Worm (Caenorhabditis elegans) whole organism, L2 larva: ENCODE data around the gene E01G4.5.

Source experiments
- C34F6.9 ChIP-seq: fragments of 150-350 bp; optimal IDR thresholded peaks from 2 replicates; lab custom pipeline; 2014; ENCODE audit warnings: missing biosample characterization, missing genetic modification characterization
- F13H6.1 ChIP-seq: sonication (generic microtip); optimal IDR thresholded peaks from 2 replicates; lab custom pipeline; 2016; ENCODE audit warnings: missing genetic modification characterization, missing compliant biosample characterization
- R02D3.7 ChIP-seq: fragments of 150-350 bp; optimal IDR thresholded peaks from 2 replicates; lab custom pipeline; 2014; ENCODE audit warnings: missing biosample characterization, missing genetic modification characterization
- ZK546.5 ChIP-seq: sonication (generic microtip); optimal IDR thresholded peaks from 2 replicates; lab custom pipeline; 2017; ENCODE audit warnings: missing biosample characterization, missing genetic modification characterization
- alr-1 ChIP-seq: fragments of 150-350 bp; optimal IDR thresholded peaks from 2 replicates; lab custom pipeline; 2014; ENCODE audit warnings: missing biosample characterization, missing genetic modification characterization
- aly-2 ChIP-seq: fragments of 150-350 bp; optimal IDR thresholded peaks from 2 replicates; lab custom pipeline; 2014; ENCODE audit warnings: missing biosample characterization, missing genetic modification characterization
- ama-1 ChIP-seq: fragments of 150-350 bp; optimal IDR thresholded peaks from 2 replicates; lab custom pipeline; 2018; ENCODE audit warnings: inconsistent platforms
- ceh-82 ChIP-seq: fragments of 150-350 bp; optimal IDR thresholded peaks from 2 replicates; lab custom pipeline; 2014; ENCODE audit warnings: missing biosample characterization, missing genetic modification characterization
- crh-2 ChIP-seq: sonication (generic microtip); optimal IDR thresholded peaks from 2 replicates; lab custom pipeline; 2017; ENCODE audit warnings: missing biosample characterization, missing genetic modification characterization
- dmd-4 ChIP-seq: sonication (generic microtip); optimal IDR thresholded peaks from 2 replicates; lab custom pipeline; 2017; ENCODE audit warnings: missing biosample characterization, missing genetic modification characterization
- egl-27 ChIP-seq: sonication (generic microtip); optimal IDR thresholded peaks from 3 replicates; lab custom pipeline; 2017; ENCODE audit warnings: missing biosample characterization, missing genetic modification reagents, missing genetic modification characterization
- elt-3 ChIP-seq: sonication (generic microtip); optimal IDR thresholded peaks from 2 replicates; lab custom pipeline; 2017; ENCODE audit warnings: missing biosample characterization, missing genetic modification characterization
- fos-1 ChIP-seq: fragments of 150-350 bp; optimal IDR thresholded peaks from 2 replicates; lab custom pipeline; 2014; ENCODE audit warnings: missing biosample characterization, missing genetic modification characterization
- gmeb-1 ChIP-seq: fragments of 150-350 bp; optimal IDR thresholded peaks from 2 replicates; lab custom pipeline; 2014; ENCODE audit warnings: missing biosample characterization, missing genetic modification characterization
- lin-11 ChIP-seq: fragments of 150-350 bp; sonication (generic microtip); optimal IDR thresholded peaks from 2 replicates; lab custom pipeline; 2014; ENCODE audit warnings: missing biosample characterization, missing genetic modification characterization, inconsistent platforms, mixed read lengths
- lin-13 ChIP-seq: fragments of 150-350 bp; optimal IDR thresholded peaks from 2 replicates; lab custom pipeline; 2014; ENCODE audit warnings: missing biosample characterization, missing genetic modification reagents, missing genetic modification characterization
- lin-39 ChIP-seq: fragments of 150-350 bp; optimal IDR thresholded peaks from 2 replicates; lab custom pipeline; 2014; ENCODE audit warnings: missing biosample characterization, missing genetic modification reagents, missing genetic modification characterization
- lsy-2 ChIP-seq, 2 experiments: fragments of 150-350 bp in 1 of 2; sonication (generic microtip) in 1 of 2; optimal IDR thresholded peaks; 2 replicates each; lab custom pipeline; 2014 to 2017; ENCODE audit warnings: missing biosample characterization in 2 of 2, missing genetic modification characterization in 2 of 2
- mab-5 ChIP-seq: fragments of 150-350 bp; optimal IDR thresholded peaks from 2 replicates; lab custom pipeline; 2014; ENCODE audit warnings: missing biosample characterization, missing genetic modification characterization
- mbf-1 ChIP-seq: sonication (generic microtip); optimal IDR thresholded peaks from 2 replicates; lab custom pipeline; 2017; ENCODE audit warnings: missing biosample characterization, missing genetic modification characterization
- mdl-1 ChIP-seq, 2 experiments: fragments of 150-350 bp in 1 of 2; sonication (generic microtip) in 1 of 2; optimal IDR thresholded peaks; 2 replicates each; lab custom pipeline; 2017; ENCODE audit warnings: missing biosample characterization in 2 of 2, missing genetic modification characterization in 2 of 2
- nhr-10 ChIP-seq: sonication (generic microtip); optimal IDR thresholded peaks from 2 replicates; lab custom pipeline; 2017; ENCODE audit warnings: missing biosample characterization, missing genetic modification characterization
- nhr-11 ChIP-seq: fragments of 150-350 bp; optimal IDR thresholded peaks from 2 replicates; lab custom pipeline; 2014; ENCODE audit warnings: missing biosample characterization, missing genetic modification characterization
- nhr-12 ChIP-seq: fragments of 150-350 bp; optimal IDR thresholded peaks from 2 replicates; lab custom pipeline; 2014; ENCODE audit warnings: missing biosample characterization, missing genetic modification characterization
- nhr-129 ChIP-seq: fragments of 150-350 bp; optimal IDR thresholded peaks from 2 replicates; lab custom pipeline; 2014; ENCODE audit warnings: missing biosample characterization, missing genetic modification characterization
- nhr-21 ChIP-seq: fragments of 150-350 bp; optimal IDR thresholded peaks from 2 replicates; lab custom pipeline; 2014; ENCODE audit warnings: missing biosample characterization, missing genetic modification characterization
- nhr-23 ChIP-seq: fragments of 150-350 bp; optimal IDR thresholded peaks from 2 replicates; lab custom pipeline; 2014; ENCODE audit warnings: missing biosample characterization, missing genetic modification reagents, missing genetic modification characterization
- nhr-25 ChIP-seq: fragments of 150-350 bp; sonication (generic microtip); optimal IDR thresholded peaks from 3 replicates; lab custom pipeline; 2014; ENCODE audit warnings: missing biosample characterization, missing genetic modification characterization
- nhr-6 ChIP-seq: fragments of 150-350 bp; optimal IDR thresholded peaks from 2 replicates; lab custom pipeline; 2014; ENCODE audit warnings: missing biosample characterization, missing genetic modification characterization
- nhr-77 ChIP-seq: fragments of 150-350 bp; optimal IDR thresholded peaks from 2 replicates; lab custom pipeline; 2014; ENCODE audit warnings: missing biosample characterization, missing genetic modification characterization
- peb-1 ChIP-seq: fragments of 150-350 bp; optimal IDR thresholded peaks from 2 replicates; lab custom pipeline; 2014; ENCODE audit warnings: missing biosample characterization, missing genetic modification characterization
- skn-1 ChIP-seq: sonication (generic microtip); optimal IDR thresholded peaks from 2 replicates; lab custom pipeline; 2017; ENCODE audit warnings: missing biosample characterization, missing genetic modification characterization
- sma-3 ChIP-seq: sonication (generic microtip); optimal IDR thresholded peaks from 2 replicates; lab custom pipeline; 2016; ENCODE audit warnings: missing genetic modification reagents, missing genetic modification characterization, missing compliant biosample characterization
- sma-9 ChIP-seq, 2 experiments: fragments of 150-350 bp in 1 of 2; sonication (generic microtip) in 1 of 2; optimal IDR thresholded peaks; 2 replicates each; lab custom pipeline; 2014 to 2016; ENCODE audit warnings: missing genetic modification characterization in 2 of 2, mild to moderate bottlenecking in 1 of 2, missing biosample characterization in 1 of 2, missing compliant biosample characterization in 1 of 2, missing genetic modification reagents in 1 of 2, moderate library complexity in 1 of 2
- snpc-4 ChIP-seq: fragments of 150-350 bp; optimal IDR thresholded peaks from 2 replicates; lab custom pipeline; 2014; ENCODE audit warnings: missing biosample characterization, missing genetic modification characterization
- unc-55 ChIP-seq: fragments of 150-350 bp; sonication (generic microtip); optimal IDR thresholded peaks from 3 replicates; lab custom pipeline; 2014; ENCODE audit warnings: missing biosample characterization, missing genetic modification reagents, missing genetic modification characterization
- unc-62 ChIP-seq: fragments of 150-350 bp; optimal IDR thresholded peaks from 2 replicates; lab custom pipeline; 2014; ENCODE audit warnings: missing biosample characterization, missing genetic modification reagents, missing genetic modification characterization
- zag-1 ChIP-seq: fragments of 150-350 bp; optimal IDR thresholded peaks from 2 replicates; lab custom pipeline; 2014; ENCODE audit warnings: missing biosample characterization, missing genetic modification characterization
- ztf-1 ChIP-seq: fragments of 200-800 bp; sonication (Bioruptor generic); conservative IDR thresholded peaks from 2 replicates; pipeline ENCODE4 v1.3.6; 2022; ENCODE audit warnings: missing genetic modification characterization, missing compliant biosample characterization
- ztf-11 ChIP-seq: sonication (generic microtip); optimal IDR thresholded peaks from 2 replicates; lab custom pipeline; 2017; ENCODE audit warnings: missing biosample characterization, missing genetic modification characterization
- ztf-4 ChIP-seq: fragments of 150-350 bp; optimal IDR thresholded peaks from 2 replicates; lab custom pipeline; 2014; ENCODE audit warnings: missing biosample characterization, missing genetic modification characterization

Gene E01G4.5

ce11 chrII:13451321-13451720 is 20.9 kb upstream of the E01G4.5 start:
- no peak for TF ChIP-seq crh-2 (tag; lab: Kevin White, UChicago)
- TF ChIP-seq gmeb-1: no peak
- TF ChIP-seq nhr-23 (tag; lab: Kevin White, UChicago): no peak
- no peak for TF ChIP-seq ztf-11
- no peak for TF ChIP-seq aly-2 (tag; lab: Kevin White, UChicago)
- TF ChIP-seq unc-62 (GFP tag; lab: Kevin White, UChicago): no peak
- TF ChIP-seq sma-9 (GFP tag; optimal IDR thresholded peaks at IDR 0.05; lab: Kevin White, UChicago): no peak
- no peak for TF ChIP-seq sma-9 (tag; optimal IDR thresholded peaks at IDR 0.05; lab: Kevin White, UChicago)
- no peak for TF ChIP-seq ceh-82 (tag; lab: Kevin White, UChicago)
- no peak for TF ChIP-seq alr-1 (tag; lab: Kevin White, UChicago)
- TF ChIP-seq C34F6.9: no peak
- no peak for TF ChIP-seq nhr-77
- no peak for TF ChIP-seq elt-3 (tag; lab: Kevin White, UChicago)
- no peak for TF ChIP-seq skn-1 (tag; lab: Kevin White, UChicago)
- TF ChIP-seq ztf-1 (GFP tag; lab: Robert Waterston, UW): no peak
- TF ChIP-seq mbf-1 (tag; lab: Kevin White, UChicago): no peak
- no peak for TF ChIP-seq mab-5 (tag; lab: Kevin White, UChicago)
- TF ChIP-seq F13H6.1 (tag; lab: Kevin White, UChicago): no peak
- TF ChIP-seq nhr-11 (tag; lab: Kevin White, UChicago): no peak
- no peak for TF ChIP-seq sma-3 (GFP tag; lab: Kevin White, UChicago)

ce11 chrII:13454839-13455238 is 17.4 kb upstream of the E01G4.5 start:
- TF ChIP-seq nhr-25: no peak
- no peak for TF ChIP-seq nhr-21 (tag; lab: Kevin White, UChicago)
- no peak for TF ChIP-seq snpc-4 (tag; lab: Kevin White, UChicago)
- TF ChIP-seq ztf-1 (GFP tag; lab: Robert Waterston, UW): no peak

ce11 chrII:13456622-13457021 is 15.6 kb upstream of the E01G4.5 start:
- TF ChIP-seq skn-1 (tag; lab: Kevin White, UChicago) (no peak), ztf-11 (no peak), nhr-21 (tag; lab: Kevin White, UChicago) (no peak), aly-2 (tag; lab: Kevin White, UChicago) (no peak), egl-27 (no peak), F13H6.1 (tag; lab: Kevin White, UChicago) (peak; percentile 20), ZK546.5 (no peak), lin-39 (tag; lab: Kevin White, UChicago) (no peak), nhr-10 (tag; lab: Kevin White, UChicago) (no peak), alr-1 (tag; lab: Kevin White, UChicago) (no peak), nhr-129 (tag; lab: Kevin White, UChicago) (peak; percentile 27), zag-1 (tag; lab: Kevin White, UChicago) (no peak), unc-55 (GFP tag; lab: Kevin White, UChicago) (peak; percentile 29), snpc-4 (tag; lab: Kevin White, UChicago) (peak; percentile 58), gmeb-1 (no peak), fos-1 (peak; percentile 22), sma-9 (GFP tag; optimal IDR thresholded peaks at IDR 0.05; lab: Kevin White, UChicago) (peak; percentile 24), sma-9 (tag; optimal IDR thresholded peaks at IDR 0.05; lab: Kevin White, UChicago) (no peak), mbf-1 (tag; lab: Kevin White, UChicago) (no peak), C34F6.9 (peak; percentile 48), crh-2 (tag; lab: Kevin White, UChicago) (peak; percentile 5), ztf-4 (no peak)

ce11 chrII:13460592-13461395 is 11.4 kb upstream of the E01G4.5 start, which contains the start of gene pqn-27:
Gene pqn-27, minus strand, starts transcription at chrII:13460642.
- peak; percentile 89 for TF ChIP-seq nhr-25
- TF ChIP-seq sma-3 (GFP tag; lab: Kevin White, UChicago): peak; percentile 85
- no peak for TF ChIP-seq ZK546.5
- no peak for TF ChIP-seq mbf-1 (tag; lab: Kevin White, UChicago)
- no peak for TF ChIP-seq egl-27
- TF ChIP-seq ama-1 (lab: Kevin White, UChicago): peak; percentile 96
- TF ChIP-seq snpc-4 (tag; lab: Kevin White, UChicago): no peak
- TF ChIP-seq lin-11: no peak
- no peak for TF ChIP-seq nhr-10 (tag; lab: Kevin White, UChicago)
- no peak for TF ChIP-seq nhr-23 (tag; lab: Kevin White, UChicago)
- TF ChIP-seq nhr-129 (tag; lab: Kevin White, UChicago): peak; percentile 60
- TF ChIP-seq fos-1: peak; percentile 28
- peak; percentile 89 for TF ChIP-seq crh-2 (tag; lab: Kevin White, UChicago)
- no peak for TF ChIP-seq nhr-77
- TF ChIP-seq mab-5 (tag; lab: Kevin White, UChicago): no peak
- peak; percentile 70 for TF ChIP-seq skn-1 (tag; lab: Kevin White, UChicago)
- peak; percentile 58 to 83 for TF ChIP-seq lsy-2 (tag; optimal IDR thresholded peaks at IDR 0.05; lab: Kevin White, UChicago)
- TF ChIP-seq gmeb-1: peak; percentile 69
- TF ChIP-seq ztf-1 (GFP tag; lab: Robert Waterston, UW): no peak
- TF ChIP-seq nhr-21 (tag; lab: Kevin White, UChicago): peak; percentile 89
- peak; percentile 42 for TF ChIP-seq unc-55 (GFP tag; lab: Kevin White, UChicago)
- no peak for TF ChIP-seq peb-1 (tag; lab: Kevin White, UChicago)
- TF ChIP-seq dmd-4 (tag; lab: Kevin White, UChicago): no peak
- peak; percentile 75 for TF ChIP-seq F13H6.1 (tag; lab: Kevin White, UChicago)
- no peak for TF ChIP-seq mdl-1 (tag; optimal IDR thresholded peaks at IDR 0.05; lab: Kevin White, UChicago)
- no peak for TF ChIP-seq R02D3.7 (tag; lab: Kevin White, UChicago)
- TF ChIP-seq elt-3 (tag; lab: Kevin White, UChicago): no peak
- TF ChIP-seq nhr-6 (tag; lab: Kevin White, UChicago): peak; percentile 84
- no peak for TF ChIP-seq nhr-11 (tag; lab: Kevin White, UChicago)
- peak; percentile 12 for TF ChIP-seq nhr-12
- peak; percentile 77 for TF ChIP-seq lin-13 (GFP tag; lab: Kevin White, UChicago)
- TF ChIP-seq unc-62 (GFP tag; lab: Kevin White, UChicago): peak; percentile 32
